Worm (Caenorhabditis elegans): ENCODE measurements around the gene F02E11.3.

ce11 chrII:3282353-3282752, 7.5 kb upstream of the F02E11.3 start, which contains the start of gene nep-13:
- TF ChIP-seq lin-39 (tag; optimal IDR thresholded peaks at IDR 0.05) (no peak), aly-2 (tag; optimal IDR thresholded peaks at IDR 0.05) (no peak), nhr-76 (tag; optimal IDR thresholded peaks at IDR 0.05) (no peak), nhr-28 (tag; optimal IDR thresholded peaks at IDR 0.05) (no peak), ama-1 (optimal IDR thresholded peaks at IDR 0.05) (no peak), ceh-82 (tag; optimal IDR thresholded peaks at IDR 0.05) (no peak), hlh-17 (GFP tag; optimal IDR thresholded peaks at IDR 0.05; ENCODE audit: borderline replicate concordance) (no peak), pag-3 (tag; optimal IDR thresholded peaks at IDR 0.05; ENCODE audit: borderline replicate concordance, insufficient read depth) (no peak), alr-1 (tag; optimal IDR thresholded peaks at IDR 0.05; ENCODE audit: borderline replicate concordance) (no peak), pqm-1 (tag; optimal IDR thresholded peaks at IDR 0.05) (no peak)
